Worm (Caenorhabditis elegans) whole organism, young adult: ENCODE data around the gene F53C11.1.
A peak's percentile ranks its signal among the peaks of the same experiment; 100 is the strongest.

Experiments
- B0336.3 ChIP-seq: fragments of 200-800 bp; sonication (Bioruptor generic); IDR thresholded peaks from 2 replicates; pipeline ENCODE4 v1.3.6; 2022; ENCODE audit warnings: missing genetic modification characterization, missing compliant biosample characterization
- C06A6.2 ChIP-seq: fragments of 200-800 bp; sonication (Bioruptor generic); conservative IDR thresholded peaks from 2 replicates; pipeline ENCODE4 v1.3.6; 2022; ENCODE audit warnings: missing genetic modification characterization, missing compliant biosample characterization
- F23B12.7 ChIP-seq: sonication (generic microtip); optimal IDR thresholded peaks from 2 replicates; lab custom pipeline; 2017; ENCODE audit warnings: missing genetic modification characterization, mild to moderate bottlenecking, missing compliant biosample characterization, antibody characterized with exemption, moderate library complexity; ENCODE audit not compliant: insufficient read depth
- F33H1.4 ChIP-seq: fragments of 200-800 bp; sonication (Bioruptor generic); IDR thresholded peaks from 2 replicates; pipeline ENCODE4 v1.3.6; 2022; ENCODE audit warnings: missing genetic modification reagents, missing genetic modification characterization, missing compliant biosample characterization
- F39B2.1 ChIP-seq: fragments of 200-800 bp; sonication (Bioruptor generic); IDR thresholded peaks from 2 replicates; pipeline ENCODE4 v1.3.6; 2022; ENCODE audit warnings: missing genetic modification reagents, missing genetic modification characterization, missing compliant biosample characterization
- F52B5.7 ChIP-seq: sonication (generic microtip); optimal IDR thresholded peaks from 2 replicates; lab custom pipeline; 2016; ENCODE audit warnings: mild to moderate bottlenecking, missing genetic modification characterization, missing compliant biosample characterization
- Y53F4B.3 ChIP-seq: fragments of 200-800 bp; sonication (Bioruptor generic); IDR thresholded peaks from 2 replicates; pipeline ENCODE4 v1.3.6; 2022; ENCODE audit warnings: missing genetic modification reagents, missing genetic modification characterization, missing compliant biosample characterization
- Y53G8AR.9 ChIP-seq: fragments of 200-800 bp; sonication (Bioruptor generic); conservative IDR thresholded peaks from 2 replicates; pipeline ENCODE4 v1.3.6; 2022; ENCODE audit warnings: missing genetic modification reagents, missing genetic modification characterization, missing compliant biosample characterization
- Y95B8A.8 ChIP-seq: fragments of 200-800 bp; sonication (Bioruptor generic); IDR thresholded peaks from 2 replicates; pipeline ENCODE4 v1.3.6; 2022; ENCODE audit warnings: missing genetic modification reagents, missing genetic modification characterization, missing compliant biosample characterization
- ama-1 ChIP-seq, 3 experiments: fragments of 150-350 bp in 1 of 3; sonication (generic microtip) in 2 of 3; optimal IDR thresholded peaks; 2 replicates each; lab custom pipeline; 2014 to 2018; ENCODE audit warnings: missing biosample characterization in 2 of 3, missing genetic modification characterization in 2 of 3, missing genetic modification reagents in 2 of 3
- athp-1 ChIP-seq: sonication (generic microtip); optimal IDR thresholded peaks from 2 replicates; lab custom pipeline; 2017; ENCODE audit warnings: mild to moderate bottlenecking, missing genetic modification characterization, missing compliant biosample characterization
- attf-5 ChIP-seq: fragments of 200-800 bp; sonication (Bioruptor generic); optimal IDR thresholded peaks from 2 replicates; lab custom pipeline; 2018; ENCODE audit warnings: mild to moderate bottlenecking, missing genetic modification characterization, missing compliant biosample characterization
- cebp-1 ChIP-seq, 2 experiments: fragments of 200-800 bp in 1 of 2; sonication (Bioruptor generic) in 1 of 2; sonication (generic microtip) in 1 of 2; IDR thresholded peaks in 1 of 2; optimal IDR thresholded peaks in 1 of 2; 2 replicates each; pipeline versions ENCODE4 v1.3.6 to Lab custom; 2017 to 2022; ENCODE audit warnings: missing compliant biosample characterization in 2 of 2, missing genetic modification characterization in 2 of 2, mild to moderate bottlenecking in 1 of 2, missing genetic modification reagents in 1 of 2, moderate library complexity in 1 of 2
- cebp-2 ChIP-seq: fragments of 200-800 bp; sonication (Bioruptor generic); IDR thresholded peaks from 2 replicates; pipeline ENCODE4 v1.3.6; 2022; ENCODE audit warnings: missing genetic modification characterization, missing compliant biosample characterization
- ceh-40 ChIP-seq: fragments of 200-800 bp; sonication (Bioruptor generic); IDR thresholded peaks from 2 replicates; pipeline ENCODE4 v1.3.6; 2022; ENCODE audit warnings: missing genetic modification characterization, missing compliant biosample characterization
- dox-1 ChIP-seq: fragments of 200-800 bp; sonication (Bioruptor generic); IDR thresholded peaks from 2 replicates; pipeline ENCODE4 v1.3.6; 2022; ENCODE audit warnings: missing genetic modification reagents, missing genetic modification characterization, missing compliant biosample characterization
- egrh-3 ChIP-seq: fragments of 200-800 bp; sonication (Bioruptor generic); IDR thresholded peaks from 2 replicates; pipeline ENCODE4 v1.3.6; 2022; ENCODE audit warnings: missing genetic modification reagents, missing genetic modification characterization, missing compliant biosample characterization
- hsf-1 ChIP-seq: fragments of 200-800 bp; sonication (Bioruptor generic); IDR thresholded peaks from 2 replicates; pipeline ENCODE4 v1.3.6; 2022; ENCODE audit warnings: missing genetic modification reagents, missing genetic modification characterization, missing compliant biosample characterization
- let-607 ChIP-seq, 2 experiments: fragments of 200-800 bp in 1 of 2; sonication (Bioruptor generic) in 1 of 2; sonication (generic microtip) in 1 of 2; optimal IDR thresholded peaks; 2 replicates each; lab custom pipeline; 2016 to 2018; ENCODE audit warnings: mild to moderate bottlenecking in 2 of 2, missing compliant biosample characterization in 2 of 2, missing genetic modification characterization in 2 of 2, moderate library complexity in 2 of 2, missing genotype in 1 of 2
- madf-10 ChIP-seq: sonication (generic microtip); optimal IDR thresholded peaks from 2 replicates; lab custom pipeline; 2016; ENCODE audit warnings: mild to moderate bottlenecking, missing genetic modification characterization, missing compliant biosample characterization
- nfya-1 ChIP-seq: sonication (generic microtip); optimal IDR thresholded peaks from 2 replicates; lab custom pipeline; 2017; ENCODE audit warnings: antibody characterized with exemption, missing compliant biosample characterization, missing genetic modification characterization, borderline replicate concordance; ENCODE audit not compliant: insufficient read depth
- nhr-27 ChIP-seq: fragments of 200-800 bp; sonication (Bioruptor generic); optimal IDR thresholded peaks from 2 replicates; lab custom pipeline; 2018; ENCODE audit warnings: mild to moderate bottlenecking, missing genetic modification characterization, moderate library complexity, missing compliant biosample characterization
- nhr-80 ChIP-seq: sonication (generic microtip); optimal IDR thresholded peaks from 2 replicates; lab custom pipeline; 2016; ENCODE audit warnings: missing genetic modification characterization, missing compliant biosample characterization
- nhr-90 ChIP-seq: sonication (generic microtip); optimal IDR thresholded peaks from 2 replicates; lab custom pipeline; 2016; ENCODE audit warnings: missing genotype, mild to moderate bottlenecking, missing genetic modification characterization, missing compliant biosample characterization
- rcor-1 ChIP-seq: fragments of 200-800 bp; sonication (Bioruptor generic); IDR thresholded peaks from 2 replicates; pipeline ENCODE4 v1.3.6; 2022; ENCODE audit warnings: missing genetic modification reagents, missing genetic modification characterization, missing compliant biosample characterization
- tlf-1 ChIP-seq: fragments of 200-800 bp; sonication (Bioruptor generic); optimal IDR thresholded peaks from 2 replicates; lab custom pipeline; 2018; ENCODE audit warnings: mild to moderate bottlenecking, missing genetic modification characterization, missing compliant biosample characterization
- unc-62 ChIP-seq: fragments of 150-350 bp; optimal IDR thresholded peaks from 2 replicates; lab custom pipeline; 2014; ENCODE audit warnings: missing biosample characterization, missing genetic modification reagents, missing genetic modification characterization
- xnd-1 ChIP-seq: sonication (generic microtip); optimal IDR thresholded peaks from 2 replicates; lab custom pipeline; 2016; ENCODE audit warnings: missing genotype, missing genetic modification reagents, missing genetic modification characterization, missing compliant biosample characterization
- zfh-2 ChIP-seq: fragments of 200-800 bp; sonication (Bioruptor generic); conservative IDR thresholded peaks from 2 replicates; pipeline ENCODE4 v1.3.6; 2022; ENCODE audit warnings: missing genetic modification reagents, missing genetic modification characterization, missing compliant biosample characterization
- ztf-18 ChIP-seq: sonication (generic microtip); optimal IDR thresholded peaks from 2 replicates; lab custom pipeline; 2016; ENCODE audit warnings: missing genotype, mild to moderate bottlenecking, missing genetic modification characterization, missing compliant biosample characterization
- ztf-28 ChIP-seq: fragments of 200-800 bp; sonication (Bioruptor generic); IDR thresholded peaks from 2 replicates; pipeline ENCODE4 v1.3.6; 2022; ENCODE audit warnings: missing genetic modification reagents, missing genetic modification characterization, missing compliant biosample characterization
- ztf-3 ChIP-seq: fragments of 200-800 bp; sonication (Bioruptor generic); optimal IDR thresholded peaks from 2 replicates; lab custom pipeline; 2018; ENCODE audit warnings: mild to moderate bottlenecking, missing genetic modification characterization, missing compliant biosample characterization

F53C11.1 gene

DNA sequence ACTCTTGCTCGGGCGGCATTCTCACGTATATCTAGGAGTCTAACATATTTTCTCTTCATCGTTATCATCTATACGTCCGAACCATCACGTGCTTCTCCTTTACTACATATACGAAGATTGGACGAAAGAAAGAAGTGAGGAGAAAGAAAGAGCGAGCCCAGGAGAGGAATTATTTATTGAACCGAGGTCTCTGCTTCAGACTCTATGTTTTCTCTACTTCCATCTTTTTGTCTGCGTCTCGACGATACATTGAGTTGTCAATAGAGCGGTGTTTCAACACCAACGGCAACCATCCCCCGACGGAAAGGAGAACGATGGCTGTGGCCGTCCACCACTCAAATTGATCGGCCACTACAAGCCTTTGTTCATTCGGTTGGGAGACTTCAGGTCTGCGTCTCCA is 13.8 kb downstream of the F53C11.1 start (continued):
- TF ChIP-seq madf-10 (peak; percentile 61), dox-1 (GFP tag; lab: Robert Waterston, UW) (peak; percentile 79), attf-5 (peak; percentile 93), ceh-40 (no peak), egrh-3 (no peak), let-607 (tag; optimal IDR thresholded peaks at IDR 0.05; lab: Kevin White, UChicago) (peak in 1 of 2 experiments; percentile 41), ztf-18 (tag; lab: Kevin White, UChicago) (peak; percentile 48), athp-1 (tag; lab: Kevin White, UChicago) (peak; percentile 1), B0336.3 (GFP tag; lab: Robert Waterston, UW) (peak; percentile 39; the same call in 1 of the 2 replicates), unc-62 (GFP tag; lab: Kevin White, UChicago) (peak; percentile 44), nhr-80 (tag; lab: Kevin White, UChicago) (peak; percentile 93), Y95B8A.8 (GFP tag; lab: Robert Waterston, UW) (peak; percentile 73; the same call in 1 of the 2 replicates), F23B12.7 (peak; percentile 70), nhr-27 (tag; lab: Kevin White, UChicago) (no peak), tlf-1 (peak; percentile 26), rcor-1 (peak; percentile 24; the same call in 1 of the 2 replicates)
- TF ChIP-seq, all 124 proteins: peak for 34

DNA sequence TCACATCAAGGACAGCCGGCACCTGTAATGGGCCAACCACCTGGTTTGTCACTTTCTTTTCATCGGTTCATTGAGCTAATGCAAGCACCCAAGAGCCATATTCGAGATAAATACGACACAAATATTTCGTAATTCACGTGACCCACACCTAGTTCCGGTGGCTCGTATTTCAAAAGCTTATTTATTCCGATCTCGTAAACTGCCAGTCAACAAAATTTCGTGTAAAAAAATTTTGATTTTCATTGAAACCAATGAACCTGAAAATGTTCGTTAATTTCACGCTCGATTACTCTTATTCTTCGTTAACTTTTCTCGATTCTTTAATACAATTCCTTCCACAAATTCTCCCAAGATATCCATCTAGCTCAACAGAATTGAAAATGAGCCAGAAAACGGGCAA is 14.5 kb downstream of the F53C11.1 start:
- TF ChIP-seq ztf-28 (GFP tag; lab: Robert Waterston, UW) (no peak), F33H1.4 (GFP tag; lab: Robert Waterston, UW) (no peak), ama-1 (optimal IDR thresholded peaks at IDR 0.05; lab: Kevin White, UChicago) (no peak), ama-1 (GFP tag; optimal IDR thresholded peaks at IDR 0.05; lab: Kevin White, UChicago) (no peak), Y53F4B.3 (no peak), cebp-1 (GFP tag; IDR thresholded peaks at IDR 0.05; lab: Robert Waterston, UW) (no peak), cebp-1 (tag; optimal IDR thresholded peaks at IDR 0.05; lab: Kevin White, UChicago) (peak; percentile 57), nfya-1 (tag; lab: Kevin White, UChicago) (no peak), Y53G8AR.9 (GFP tag; lab: Robert Waterston, UW) (no peak)

DNA sequence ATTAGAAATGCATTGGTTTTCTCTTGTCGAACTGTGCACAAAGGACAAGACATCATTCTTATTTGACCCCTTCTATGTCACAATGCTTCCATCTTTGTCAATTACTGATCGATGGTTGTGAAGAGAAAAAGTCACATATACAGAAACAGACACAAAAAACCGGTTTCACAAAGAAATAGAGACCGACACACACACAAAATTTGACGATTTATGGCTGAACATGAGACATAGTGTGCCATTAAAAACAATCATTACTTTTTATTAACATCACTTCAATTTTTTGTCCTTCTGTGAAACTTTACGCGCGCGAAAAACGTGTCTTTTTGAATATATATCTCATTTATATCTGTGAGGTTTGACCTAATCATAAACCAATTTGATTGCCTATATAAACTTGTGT is 15.0 kb downstream of the F53C11.1 start:
- TF ChIP-seq F52B5.7 (tag; lab: Kevin White, UChicago): no peak
- TF ChIP-seq ztf-3 (GFP tag; lab: Kevin White, UChicago): no peak
- no peak for TF ChIP-seq C06A6.2 (GFP tag; lab: Robert Waterston, UW)

DNA sequence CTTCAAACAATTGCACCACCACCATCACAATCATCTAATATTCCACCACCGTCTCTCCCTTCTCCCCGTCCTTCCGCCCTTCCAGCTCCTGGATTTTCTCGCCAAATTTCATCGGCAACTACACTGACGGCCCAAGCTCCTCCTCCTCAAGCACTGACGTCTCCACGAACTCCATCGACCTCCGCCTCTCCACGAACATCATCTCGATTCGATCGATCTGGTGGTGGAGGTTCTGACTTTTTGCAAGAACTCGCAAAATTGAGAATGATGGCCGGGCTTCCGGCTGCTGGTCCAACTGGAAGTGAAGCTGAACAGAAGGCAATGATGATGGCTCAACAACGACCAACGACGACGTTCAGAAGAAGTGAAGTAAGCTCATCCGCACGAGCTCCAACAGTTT is 18.4 kb downstream of the F53C11.1 start:
- TF ChIP-seq dox-1 (GFP tag; lab: Robert Waterston, UW) (0 out of 2 replicates have a peak, but pooled peaks have one; percentile 38), F39B2.1 (GFP tag; lab: Robert Waterston, UW) (no peak), xnd-1 (tag; lab: Kevin White, UChicago) (no peak), nhr-90 (tag; lab: Kevin White, UChicago) (no peak), hsf-1 (GFP tag; lab: Robert Waterston, UW) (no peak), zfh-2 (GFP tag; lab: Robert Waterston, UW) (peak; percentile 72), cebp-2 (GFP tag; lab: Robert Waterston, UW) (no peak)
